Worm (Caenorhabditis elegans) whole organism, early embryonic: ENCODE measurements around the gene C16D9.1.

Experiments used
- B0310.2 ChIP-seq: sonication (generic microtip); optimal IDR thresholded peaks from 2 replicates; lab custom pipeline; 2016; ENCODE audit warnings: mild to moderate bottlenecking, missing genetic modification characterization, missing compliant biosample characterization
- F13C5.2 ChIP-seq: sonication (generic microtip); optimal IDR thresholded peaks from 2 replicates; lab custom pipeline; 2017; ENCODE audit warnings: mild to moderate bottlenecking, missing genetic modification characterization, inconsistent platforms, missing compliant biosample characterization
- ama-1 ChIP-seq: fragments of 150-350 bp; optimal IDR thresholded peaks from 2 replicates; lab custom pipeline; 2014
- ceh-36 ChIP-seq: sonication (generic microtip); optimal IDR thresholded peaks from 2 replicates; lab custom pipeline; 2016; ENCODE audit warnings: missing genetic modification characterization, inconsistent platforms, missing compliant biosample characterization
- flt-1 ChIP-seq: fragments of 200-800 bp; sonication (Bioruptor generic); IDR thresholded peaks from 2 replicates; pipeline ENCODE4 v1.3.6; 2022; ENCODE audit warnings: missing genetic modification characterization, missing compliant biosample characterization
- hmg-4 ChIP-seq: fragments of 200-800 bp; sonication (Bioruptor generic); optimal IDR thresholded peaks from 2 replicates; lab custom pipeline; 2018; ENCODE audit warnings: mild to moderate bottlenecking, missing genetic modification characterization, missing compliant biosample characterization
- pes-1 ChIP-seq: fragments of 200-800 bp; sonication (Bioruptor generic); IDR thresholded peaks from 2 replicates; pipeline ENCODE4 v1.3.6; 2022; ENCODE audit warnings: missing genetic modification reagents, missing genetic modification characterization, missing compliant biosample characterization
- tbx-11 ChIP-seq: fragments of 200-800 bp; sonication (Bioruptor generic); IDR thresholded peaks from 2 replicates; pipeline ENCODE4 v1.3.6; 2022; ENCODE audit warnings: missing genetic modification characterization, missing compliant biosample characterization
- tbx-37 ChIP-seq: fragments of 200-800 bp; sonication (Bioruptor generic); conservative IDR thresholded peaks from 2 replicates; pipeline ENCODE4 v1.3.6; 2022; ENCODE audit warnings: missing genetic modification reagents, missing genetic modification characterization, missing compliant biosample characterization

DNA sequence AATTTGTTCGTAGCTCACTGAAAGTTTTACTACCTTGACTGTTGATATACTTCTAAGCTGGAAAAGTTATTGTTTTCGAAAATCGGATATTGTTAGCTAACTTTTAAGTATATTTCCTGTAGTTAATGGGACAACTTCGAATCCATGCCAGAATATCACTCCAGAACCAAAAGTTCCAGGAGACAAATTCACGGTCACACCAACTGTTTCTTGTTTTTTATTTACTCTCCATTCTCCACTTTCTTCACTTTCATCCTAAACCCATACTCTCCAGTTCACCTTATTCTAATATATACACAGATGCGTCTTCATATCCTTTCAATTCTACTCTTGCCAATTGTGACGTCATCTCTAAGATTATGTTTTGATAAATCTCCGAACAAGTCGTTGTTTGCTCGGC, at the start of gene C16D9.1:
- no peak for TF ChIP-seq flt-1 (GFP tag; lab: Robert Waterston, UW)
- TF ChIP-seq ceh-36 (tag; lab: Kevin White, UChicago): no peak
- TF ChIP-seq ama-1: no peak
- no peak for TF ChIP-seq tbx-37 (GFP tag; lab: Robert Waterston, UW)
- no peak for TF ChIP-seq B0310.2
- no peak for TF ChIP-seq pes-1 (GFP tag; lab: Robert Waterston, UW)
- no peak for TF ChIP-seq tbx-11 (GFP tag; lab: Robert Waterston, UW)
- TF ChIP-seq F13C5.2 (tag; lab: Kevin White, UChicago): no peak
- TF ChIP-seq hmg-4 (GFP tag; lab: Kevin White, UChicago): no peak
